Worm (Caenorhabditis elegans) whole organism, young adult: ENCODE measurements around the gene rps-21.

Experiments used
- C06A6.2 ChIP-seq: fragments of 200-800 bp; sonication (Bioruptor generic); conservative IDR thresholded peaks from 2 replicates; pipeline ENCODE4 v1.3.6; 2022; ENCODE audit warnings: missing genetic modification characterization, missing compliant biosample characterization
- F33H1.4 ChIP-seq: fragments of 200-800 bp; sonication (Bioruptor generic); IDR thresholded peaks from 2 replicates; pipeline ENCODE4 v1.3.6; 2022; ENCODE audit warnings: missing genetic modification reagents, missing genetic modification characterization, missing compliant biosample characterization
- F52B5.7 ChIP-seq: sonication (generic microtip); optimal IDR thresholded peaks from 2 replicates; lab custom pipeline; 2016; ENCODE audit warnings: mild to moderate bottlenecking, missing genetic modification characterization, missing compliant biosample characterization
- F57A8.1 ChIP-seq: fragments of 200-800 bp; sonication (Bioruptor generic); optimal IDR thresholded peaks from 2 replicates; lab custom pipeline; 2018; ENCODE audit warnings: mild to moderate bottlenecking, missing genetic modification characterization, moderate library complexity, missing compliant biosample characterization
- K11D2.4 ChIP-seq: fragments of 200-800 bp; sonication (Bioruptor generic); IDR thresholded peaks from 2 replicates; pipeline ENCODE4 v1.3.6; 2022; ENCODE audit warnings: missing genetic modification reagents, missing genetic modification characterization, missing compliant biosample characterization
- Y53G8AR.9 ChIP-seq: fragments of 200-800 bp; sonication (Bioruptor generic); conservative IDR thresholded peaks from 2 replicates; pipeline ENCODE4 v1.3.6; 2022; ENCODE audit warnings: missing genetic modification reagents, missing genetic modification characterization, missing compliant biosample characterization
- Y56A3A.18 ChIP-seq: fragments of 200-800 bp; sonication (Bioruptor generic); IDR thresholded peaks from 2 replicates; pipeline ENCODE4 v1.3.6; 2022; ENCODE audit warnings: missing genetic modification reagents, missing genetic modification characterization, missing compliant biosample characterization
- ZK185.1 ChIP-seq: sonication (generic microtip); optimal IDR thresholded peaks from 2 replicates; lab custom pipeline; 2016; ENCODE audit warnings: mild to moderate bottlenecking, missing genetic modification characterization, missing compliant biosample characterization; ENCODE audit not compliant: poor library complexity, severe bottlenecking
- aptf-3 ChIP-seq: fragments of 200-800 bp; sonication (Bioruptor generic); IDR thresholded peaks from 2 replicates; pipeline ENCODE4 v1.3.6; 2022; ENCODE audit warnings: missing genetic modification characterization, missing compliant biosample characterization
- attf-3 ChIP-seq: fragments of 200-800 bp; sonication (Bioruptor generic); conservative IDR thresholded peaks from 2 replicates; pipeline ENCODE4 v1.3.6; 2022; ENCODE audit warnings: missing genetic modification reagents, missing genetic modification characterization, missing compliant biosample characterization
- attf-6 ChIP-seq: fragments of 200-800 bp; sonication (Bioruptor generic); IDR thresholded peaks from 2 replicates; pipeline ENCODE4 v1.3.6; 2022; ENCODE audit warnings: missing genetic modification reagents, missing genetic modification characterization, missing compliant biosample characterization
- ceh-27 ChIP-seq: fragments of 200-800 bp; sonication (Bioruptor generic); optimal IDR thresholded peaks from 2 replicates; lab custom pipeline; 2018; ENCODE audit warnings: mild to moderate bottlenecking, missing genetic modification characterization, moderate library complexity, missing compliant biosample characterization
- ceh-40 ChIP-seq: fragments of 200-800 bp; sonication (Bioruptor generic); IDR thresholded peaks from 2 replicates; pipeline ENCODE4 v1.3.6; 2022; ENCODE audit warnings: missing genetic modification characterization, missing compliant biosample characterization
- ceh-58 ChIP-seq: fragments of 200-800 bp; sonication (Bioruptor generic); IDR thresholded peaks from 2 replicates; pipeline ENCODE4 v1.3.6; 2022; ENCODE audit warnings: missing genetic modification characterization, missing compliant biosample characterization
- ceh-91 ChIP-seq: fragments of 200-800 bp; sonication (Bioruptor generic); IDR thresholded peaks from 2 replicates; pipeline ENCODE4 v1.3.6; 2022; ENCODE audit warnings: missing genetic modification reagents, missing genetic modification characterization, missing compliant biosample characterization
- chd-7 ChIP-seq: sonication (generic microtip); optimal IDR thresholded peaks from 2 replicates; lab custom pipeline; 2016; ENCODE audit warnings: mild to moderate bottlenecking, missing genetic modification characterization, moderate library complexity, missing compliant biosample characterization
- die-1 ChIP-seq: sonication (generic microtip); optimal IDR thresholded peaks from 2 replicates; lab custom pipeline; 2016; ENCODE audit warnings: missing genotype, mild to moderate bottlenecking, missing genetic modification characterization, missing compliant biosample characterization
- egl-18 ChIP-seq: fragments of 200-800 bp; sonication (Bioruptor generic); IDR thresholded peaks from 2 replicates; pipeline ENCODE4 v1.3.6; 2022; ENCODE audit warnings: missing genetic modification reagents, missing genetic modification characterization, missing compliant biosample characterization
- egrh-3 ChIP-seq: fragments of 200-800 bp; sonication (Bioruptor generic); IDR thresholded peaks from 2 replicates; pipeline ENCODE4 v1.3.6; 2022; ENCODE audit warnings: missing genetic modification reagents, missing genetic modification characterization, missing compliant biosample characterization
- ets-4 ChIP-seq: fragments of 200-800 bp; sonication (Bioruptor generic); optimal IDR thresholded peaks from 2 replicates; lab custom pipeline; 2018; ENCODE audit warnings: mild to moderate bottlenecking, missing genetic modification characterization, missing compliant biosample characterization
- gei-17 ChIP-seq: fragments of 200-800 bp; sonication (Bioruptor generic); optimal IDR thresholded peaks from 2 replicates; lab custom pipeline; 2018; ENCODE audit warnings: mild to moderate bottlenecking, missing genetic modification characterization, missing compliant biosample characterization
- him-1 ChIP-seq: sonication (generic microtip); optimal IDR thresholded peaks from 2 replicates; lab custom pipeline; 2016; ENCODE audit warnings: missing genotype, missing genetic modification reagents, missing genetic modification characterization, missing compliant biosample characterization
- hmg-20 ChIP-seq: fragments of 200-800 bp; sonication (Bioruptor generic); IDR thresholded peaks from 2 replicates; pipeline ENCODE4 v1.3.6; 2022; ENCODE audit warnings: missing genetic modification reagents, missing genetic modification characterization, missing compliant biosample characterization
- hsf-1 ChIP-seq: fragments of 200-800 bp; sonication (Bioruptor generic); IDR thresholded peaks from 2 replicates; pipeline ENCODE4 v1.3.6; 2022; ENCODE audit warnings: missing genetic modification reagents, missing genetic modification characterization, missing compliant biosample characterization
- let-526 ChIP-seq: fragments of 200-800 bp; sonication (Bioruptor generic); IDR thresholded peaks from 2 replicates; pipeline ENCODE4 v1.3.6; 2022; ENCODE audit warnings: missing genetic modification reagents, missing genetic modification characterization, missing compliant biosample characterization
- lin-26 ChIP-seq: fragments of 200-800 bp; sonication (Bioruptor generic); IDR thresholded peaks from 2 replicates; pipeline ENCODE4 v1.3.6; 2022; ENCODE audit warnings: missing genetic modification reagents, missing genetic modification characterization, missing compliant biosample characterization
- lin-35 ChIP-seq, 3 experiments: fragments of 150-350 bp in 2 of 3; sonication (generic microtip) in 1 of 3; optimal IDR thresholded peaks; 2 replicates each; lab custom pipeline; 2014 to 2018; ENCODE audit warnings: missing biosample characterization in 3 of 3, missing genetic modification characterization in 3 of 3, missing genetic modification reagents in 3 of 3
- lin-40 ChIP-seq: sonication (generic microtip); optimal IDR thresholded peaks from 2 replicates; lab custom pipeline; 2016; ENCODE audit warnings: missing genetic modification characterization, mild to moderate bottlenecking, missing compliant biosample characterization, missing genotype, missing genetic modification reagents
- lsl-1 ChIP-seq: fragments of 200-800 bp; sonication (Bioruptor generic); optimal IDR thresholded peaks from 2 replicates; lab custom pipeline; 2018; ENCODE audit warnings: mild to moderate bottlenecking, missing genetic modification characterization, moderate library complexity, missing compliant biosample characterization
- lsy-27 ChIP-seq: sonication (generic microtip); optimal IDR thresholded peaks from 2 replicates; lab custom pipeline; 2017; ENCODE audit warnings: missing genetic modification characterization, mild to moderate bottlenecking, missing compliant biosample characterization, antibody characterized with exemption, missing genotype, borderline replicate concordance; ENCODE audit not compliant: insufficient read depth
- madf-3 ChIP-seq: fragments of 200-800 bp; sonication (Bioruptor generic); IDR thresholded peaks from 2 replicates; pipeline ENCODE4 v1.3.6; 2022; ENCODE audit warnings: missing genetic modification reagents, missing genetic modification characterization, missing compliant biosample characterization
- madf-6 ChIP-seq: fragments of 200-800 bp; sonication (Bioruptor generic); IDR thresholded peaks from 2 replicates; pipeline ENCODE4 v1.3.6; 2022; ENCODE audit warnings: missing genetic modification reagents, missing genetic modification characterization, missing compliant biosample characterization
- mxl-1 ChIP-seq: sonication (generic microtip); optimal IDR thresholded peaks from 2 replicates; lab custom pipeline; 2016; ENCODE audit warnings: missing genetic modification characterization, missing compliant biosample characterization
- nfya-1 ChIP-seq: sonication (generic microtip); optimal IDR thresholded peaks from 2 replicates; lab custom pipeline; 2017; ENCODE audit warnings: antibody characterized with exemption, missing compliant biosample characterization, missing genetic modification characterization, borderline replicate concordance; ENCODE audit not compliant: insufficient read depth
- nfya-2 ChIP-seq: fragments of 200-800 bp; sonication (Bioruptor generic); IDR thresholded peaks from 2 replicates; pipeline ENCODE4 v1.3.6; 2022; ENCODE audit warnings: missing genetic modification reagents, missing genetic modification characterization, missing compliant biosample characterization
- nfyb-1 ChIP-seq: fragments of 200-800 bp; sonication (Bioruptor generic); IDR thresholded peaks from 2 replicates; pipeline ENCODE4 v1.3.6; 2022; ENCODE audit warnings: missing genetic modification reagents, missing genetic modification characterization, missing compliant biosample characterization
- nhr-179 ChIP-seq: sonication (generic microtip); optimal IDR thresholded peaks from 2 replicates; lab custom pipeline; 2016; ENCODE audit warnings: mild to moderate bottlenecking, missing genetic modification characterization, missing compliant biosample characterization
- pbrm-1 ChIP-seq: fragments of 200-800 bp; sonication (Bioruptor generic); IDR thresholded peaks from 2 replicates; pipeline ENCODE4 v1.3.6; 2022; ENCODE audit warnings: missing genetic modification reagents, missing genetic modification characterization, missing compliant biosample characterization
- sdz-38 ChIP-seq: sonication (generic microtip); optimal IDR thresholded peaks from 2 replicates; lab custom pipeline; 2016; ENCODE audit warnings: missing genotype, missing genetic modification characterization, missing compliant biosample characterization
- snpc-3.4 ChIP-seq: sonication (generic microtip); optimal IDR thresholded peaks from 2 replicates; lab custom pipeline; 2017; ENCODE audit warnings: missing genetic modification characterization, mild to moderate bottlenecking, missing compliant biosample characterization, antibody characterized with exemption, moderate library complexity, missing genotype, missing genetic modification reagents
- somi-1 ChIP-seq: fragments of 200-800 bp; sonication (Bioruptor generic); optimal IDR thresholded peaks from 2 replicates; lab custom pipeline; 2018; ENCODE audit warnings: mild to moderate bottlenecking, missing genetic modification characterization, missing compliant biosample characterization
- tbp1 ChIP-seq: fragments of 200-800 bp; sonication (Bioruptor generic); optimal IDR thresholded peaks from 2 replicates; lab custom pipeline; 2018; ENCODE audit warnings: mild to moderate bottlenecking, missing genetic modification characterization, missing compliant biosample characterization
- tbx-9 ChIP-seq: sonication (generic microtip); optimal IDR thresholded peaks from 2 replicates; lab custom pipeline; 2016; ENCODE audit warnings: borderline replicate concordance, missing genetic modification characterization, inconsistent platforms, missing compliant biosample characterization
- tlf-1 ChIP-seq: fragments of 200-800 bp; sonication (Bioruptor generic); optimal IDR thresholded peaks from 2 replicates; lab custom pipeline; 2018; ENCODE audit warnings: mild to moderate bottlenecking, missing genetic modification characterization, missing compliant biosample characterization
- ztf-18 ChIP-seq: sonication (generic microtip); optimal IDR thresholded peaks from 2 replicates; lab custom pipeline; 2016; ENCODE audit warnings: missing genotype, mild to moderate bottlenecking, missing genetic modification characterization, missing compliant biosample characterization
- ztf-22 ChIP-seq: fragments of 200-800 bp; sonication (Bioruptor generic); optimal IDR thresholded peaks from 2 replicates; lab custom pipeline; 2018; ENCODE audit warnings: mild to moderate bottlenecking, missing genetic modification characterization, moderate library complexity, missing compliant biosample characterization
- ztf-25 ChIP-seq: fragments of 200-800 bp; sonication (Bioruptor generic); IDR thresholded peaks from 2 replicates; pipeline ENCODE4 v1.3.6; 2022; ENCODE audit warnings: missing genetic modification reagents, missing genetic modification characterization, missing compliant biosample characterization

Gene rps-21

DNA sequence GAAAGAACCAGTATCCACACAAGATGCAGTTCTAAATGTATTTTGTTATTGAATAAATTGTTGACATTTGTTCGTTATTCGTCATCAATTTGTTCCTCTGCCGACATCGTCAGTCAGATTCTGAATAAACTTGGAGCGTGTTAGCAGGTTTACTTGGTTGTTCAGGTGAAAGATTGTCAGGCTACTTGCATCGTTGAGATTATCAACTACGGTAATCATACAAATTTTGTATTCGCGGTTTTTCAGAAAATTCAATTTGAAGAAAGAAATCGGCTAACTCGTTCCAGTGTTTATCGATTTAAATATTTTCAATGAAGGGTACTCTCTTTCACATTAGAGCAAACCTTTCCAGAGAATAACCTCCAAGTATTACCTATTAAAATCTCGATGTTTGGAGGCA is 20.3 kb upstream of the rps-21 start, which contains the start of gene R151.2 (continued):
- TF ChIP-seq Y53G8AR.9 (0 out of 2 replicates have a peak, but pooled peaks have one; percentile 26), tlf-1 (GFP tag; lab: Kevin White, UChicago) (peak; percentile 36), him-1 (no peak), lin-35 (GFP tag; optimal IDR thresholded peaks at IDR 0.05; lab: Kevin White, UChicago) (no peak), ceh-91 (GFP tag; lab: Robert Waterston, UW) (no peak), egl-18 (GFP tag; lab: Robert Waterston, UW) (no peak), ztf-18 (no peak), attf-6 (GFP tag; lab: Robert Waterston, UW) (peak; percentile 60), F52B5.7 (tag; lab: Kevin White, UChicago) (no peak), sdz-38 (no peak), ceh-58 (GFP tag; lab: Robert Waterston, UW) (no peak), F57A8.1 (GFP tag; lab: Kevin White, UChicago) (peak; percentile 6), egrh-3 (no peak), somi-1 (no peak), gei-17 (GFP tag; lab: Kevin White, UChicago) (no peak), C06A6.2 (GFP tag; lab: Robert Waterston, UW) (no peak), ztf-25 (GFP tag; lab: Robert Waterston, UW) (no peak), attf-3 (GFP tag; lab: Robert Waterston, UW) (no peak), hmg-20 (no peak), mxl-1 (tag; lab: Kevin White, UChicago) (no peak), let-526 (no peak), F33H1.4 (peak; percentile 38), nfyb-1 (GFP tag; lab: Robert Waterston, UW) (0 out of 2 replicates have a peak, but pooled peaks have one; percentile 47), madf-6 (GFP tag; lab: Robert Waterston, UW) (0 out of 2 replicates have a peak, but pooled peaks have one; percentile 28), ztf-22 (no peak), ceh-27 (no peak), Y56A3A.18 (GFP tag; lab: Robert Waterston, UW) (no peak), snpc-3.4 (tag; lab: Kevin White, UChicago) (peak; percentile 37), ets-4 (no peak), hsf-1 (GFP tag; lab: Robert Waterston, UW) (0 out of 2 replicates have a peak, but pooled peaks have one; percentile 5), tbx-9 (tag; lab: Kevin White, UChicago) (no peak), lsy-27 (no peak), madf-3 (GFP tag; lab: Robert Waterston, UW) (peak; percentile 62; the same call in 1 of the 2 replicates), K11D2.4 (no peak), nfya-1 (no peak), tbp1 (GFP tag; lab: Kevin White, UChicago) (no peak), chd-7 (no peak), nhr-179 (no peak), lin-40 (tag; lab: Kevin White, UChicago) (no peak), aptf-3 (GFP tag; lab: Robert Waterston, UW) (no peak), die-1 (no peak), ZK185.1 (tag; lab: Kevin White, UChicago) (no peak), pbrm-1 (GFP tag; lab: Robert Waterston, UW) (no peak), lin-26 (GFP tag; lab: Robert Waterston, UW) (0 out of 2 replicates have a peak, but pooled peaks have one; percentile 39), ceh-40 (no peak), nfya-2 (no peak), lsl-1 (GFP tag; lab: Kevin White, UChicago) (peak; percentile 42)
